Fruit fly (Drosophila melanogaster): ENCODE results near the gene CG6966.

dm6 chr3R:15131677-15132076, 36.2 kb upstream of the CG6966 start, which contains the start of gene CG42788:
- TF ChIP-seq vri (GFP tag; optimal IDR thresholded peaks at IDR 0.05), result peak; percentile 77
- TF ChIP-seq CG10631 (GFP tag; optimal IDR thresholded peaks at IDR 0.05), result no peak
- peak; percentile 75 for TF ChIP-seq fkh (GFP tag; optimal IDR thresholded peaks at IDR 0.05)
